Worm (Caenorhabditis elegans): ENCODE measurements around the gene mdt-30.

- TF ChIP-seq gei-17 (GFP tag; optimal IDR thresholded peaks at IDR 0.05) (no peak), rpc-1 (optimal IDR thresholded peaks at IDR 0.05) (no peak), rpc-1 (tag; optimal IDR thresholded peaks at IDR 0.05) (no peak), K11D2.4 (GFP tag; IDR thresholded peaks at IDR 0.05) (no peak), snpc-3.4 (tag; optimal IDR thresholded peaks at IDR 0.05) (no peak), pha-4 (tag; optimal IDR thresholded peaks at IDR 0.05) (no peak), unc-62 (GFP tag; optimal IDR thresholded peaks at IDR 0.05) (no peak), rcor-1 (GFP tag; IDR thresholded peaks at IDR 0.05) (no peak), ama-1 (optimal IDR thresholded peaks at IDR 0.05) (no peak), ama-1 (GFP tag; optimal IDR thresholded peaks at IDR 0.05) (no peak), mxl-1 (tag; optimal IDR thresholded peaks at IDR 0.05) (no peak)
Measured at ce11 chrIII:8067798-8068197, 40.0 kb upstream of the mdt-30 start.
